Fruit fly (Drosophila melanogaster) whole organism, embryonic: ENCODE data around the gene ph-d.

ENCODE experiments used
- Ada2b ChIP-seq: fragments of 200-800 bp; sonication (Bioruptor generic); IDR thresholded peaks from 2 replicates; pipeline ENCODE4 v1.3.6; 2022; ENCODE audit warnings: missing biosample characterization, missing genetic modification characterization
- Aef1 ChIP-seq: fragments of 200-800 bp; sonication (Bioruptor generic); IDR thresholded peaks from 3 replicates; pipeline ENCODE4 v1.3.6; 2022; ENCODE audit warnings: missing biosample characterization, missing genetic modification characterization
- Asciz ChIP-seq: fragments of 200-800 bp; sonication (Bioruptor generic); optimal IDR thresholded peaks from 2 replicates; lab custom pipeline; 2017; ENCODE audit warnings: missing biosample characterization, mild to moderate bottlenecking, missing genetic modification characterization, missing genetic modification reagents
- Atf-2 ChIP-seq: fragments of 200-800 bp; sonication (Bioruptor generic); optimal IDR thresholded peaks from 2 replicates; lab custom pipeline; 2016; ENCODE audit warnings: missing biosample characterization, missing genetic modification characterization
- C15 ChIP-seq: fragments of 200-800 bp; sonication (Bioruptor generic); IDR thresholded peaks from 3 replicates; pipeline ENCODE4 v1.3.6; 2022; ENCODE audit warnings: missing biosample characterization, missing genetic modification characterization
- CG11695 ChIP-seq: fragments of 200-800 bp; sonication (Bioruptor generic); IDR thresholded peaks from 3 replicates; pipeline ENCODE4 v1.3.6; 2022; ENCODE audit warnings: missing biosample characterization, missing genetic modification characterization
- CG11723 ChIP-seq: fragments of 200-800 bp; sonication (Bioruptor generic); optimal IDR thresholded peaks from 2 replicates; lab custom pipeline; 2017; ENCODE audit warnings: missing biosample characterization, mild to moderate bottlenecking, missing genetic modification characterization
- CG13424 ChIP-seq: fragments of 200-800 bp; sonication (Bioruptor generic); optimal IDR thresholded peaks from 2 replicates; lab custom pipeline; 2019; ENCODE audit warnings: missing biosample characterization, mild to moderate bottlenecking, missing genetic modification characterization, moderate library complexity
- CG13775 ChIP-seq: fragments of 200-800 bp; sonication (Bioruptor generic); optimal IDR thresholded peaks from 3 replicates; lab custom pipeline; 2017; ENCODE audit warnings: missing biosample characterization, mild to moderate bottlenecking, missing genetic modification characterization
- CG14441 ChIP-seq: fragments of 200-800 bp; sonication (Bioruptor generic); IDR thresholded peaks from 2 replicates; pipeline ENCODE4 v1.3.6; 2022; ENCODE audit warnings: missing biosample characterization, missing genetic modification characterization
- CG15479 ChIP-seq: fragments of 200-800 bp; sonication (Bioruptor generic); optimal IDR thresholded peaks from 3 replicates; lab custom pipeline; 2019; ENCODE audit warnings: missing biosample characterization, mild to moderate bottlenecking, missing genetic modification characterization, moderate library complexity
- CG15601 ChIP-seq: fragments of 200-800 bp; sonication (Bioruptor generic); optimal IDR thresholded peaks from 3 replicates; lab custom pipeline; 2019; ENCODE audit warnings: missing biosample characterization, mild to moderate bottlenecking, missing genetic modification characterization, moderate library complexity
- CG17328 ChIP-seq: fragments of 200-800 bp; sonication (Bioruptor generic); IDR thresholded peaks from 2 replicates; pipeline ENCODE4 v1.3.6; 2022; ENCODE audit warnings: missing biosample characterization, missing genetic modification characterization
- CG17359 ChIP-seq: fragments of 200-800 bp; sonication (Bioruptor generic); optimal IDR thresholded peaks from 3 replicates; lab custom pipeline; 2018; ENCODE audit warnings: missing biosample characterization, mild to moderate bottlenecking, missing genetic modification characterization, moderate library complexity
- CG17361 ChIP-seq: fragments of 200-800 bp; sonication (Bioruptor generic); IDR thresholded peaks from 3 replicates; pipeline ENCODE4 v1.3.6; 2022; ENCODE audit warnings: missing biosample characterization, missing genetic modification characterization
- CG17568 ChIP-seq: fragments of 200-800 bp; sonication (Bioruptor generic); optimal IDR thresholded peaks from 2 replicates; lab custom pipeline; 2018; ENCODE audit warnings: missing biosample characterization, mild to moderate bottlenecking, missing genetic modification characterization, moderate library complexity
- CG18011 ChIP-seq: fragments of 200-800 bp; sonication (Bioruptor generic); optimal IDR thresholded peaks from 2 replicates; lab custom pipeline; 2017; ENCODE audit warnings: missing biosample characterization, missing genetic modification characterization, mild to moderate bottlenecking, moderate library complexity, missing genotype
- CG1832 ChIP-seq: fragments of 200-800 bp; sonication (Bioruptor generic); optimal IDR thresholded peaks from 2 replicates; lab custom pipeline; 2017; ENCODE audit warnings: missing biosample characterization, mild to moderate bottlenecking, missing genetic modification characterization, inconsistent platforms
- CG2889 ChIP-seq: fragments of 200-800 bp; sonication (Bioruptor generic); IDR thresholded peaks from 3 replicates; pipeline ENCODE4 v1.3.6; 2022; ENCODE audit warnings: missing biosample characterization, missing genetic modification characterization
- CG31388 ChIP-seq: fragments of 200-800 bp; sonication (Bioruptor generic); optimal IDR thresholded peaks from 2 replicates; lab custom pipeline; 2016; ENCODE audit warnings: missing biosample characterization, missing genetic modification characterization
- CG33213 ChIP-seq: fragments of 200-800 bp; sonication (Bioruptor generic); optimal IDR thresholded peaks from 3 replicates; lab custom pipeline; 2016; ENCODE audit warnings: missing biosample characterization, missing genetic modification characterization
- CG4360 ChIP-seq: fragments of 200-800 bp; sonication (Bioruptor generic); IDR thresholded peaks from 2 replicates; pipeline ENCODE4 v1.3.6; 2022; ENCODE audit warnings: missing biosample characterization, missing genetic modification characterization
- CG4617 ChIP-seq: fragments of 200-800 bp; sonication (Bioruptor generic); optimal IDR thresholded peaks from 3 replicates; lab custom pipeline; 2016; ENCODE audit warnings: missing biosample characterization, missing genetic modification characterization, borderline replicate concordance
- CG5245 ChIP-seq: fragments of 200-800 bp; sonication (Bioruptor generic); optimal IDR thresholded peaks from 3 replicates; lab custom pipeline; 2016; ENCODE audit warnings: missing biosample characterization, missing genetic modification characterization
- CG6175 ChIP-seq: fragments of 200-800 bp; sonication (Bioruptor generic); IDR thresholded peaks from 3 replicates; pipeline ENCODE4 v1.3.6; 2022; ENCODE audit warnings: missing biosample characterization, missing genetic modification characterization
- CG7745 ChIP-seq: fragments of 200-800 bp; sonication (Bioruptor generic); optimal IDR thresholded peaks from 2 replicates; lab custom pipeline; 2018; ENCODE audit warnings: missing biosample characterization, mild to moderate bottlenecking, missing genetic modification characterization, moderate library complexity
- CoRest ChIP-seq: fragments of 200-800 bp; sonication (Bioruptor generic); optimal IDR thresholded peaks from 3 replicates; lab custom pipeline; 2018; ENCODE audit warnings: missing biosample characterization, mild to moderate bottlenecking, missing genetic modification characterization, moderate library complexity
- Deaf1 ChIP-seq: fragments of 200-800 bp; optimal IDR thresholded peaks from 3 replicates; lab custom pipeline; 2019; ENCODE audit warnings: missing biosample characterization, mild to moderate bottlenecking, missing genetic modification characterization, moderate library complexity
- Dref ChIP-seq: fragments of 200-800 bp; sonication (Bioruptor generic); IDR thresholded peaks from 2 replicates; pipeline ENCODE4 v1.3.6; 2022; ENCODE audit warnings: missing biosample characterization, missing genetic modification characterization
- HLH4C ChIP-seq: fragments of 200-800 bp; sonication (Bioruptor generic); IDR thresholded peaks from 3 replicates; pipeline ENCODE4 v1.3.6; 2022; ENCODE audit warnings: missing biosample characterization, missing genetic modification characterization; ENCODE audit not compliant: partially characterized antibody
- Lhr ChIP-seq: fragments of 200-800 bp; sonication (Bioruptor generic); optimal IDR thresholded peaks from 3 replicates; lab custom pipeline; 2017; ENCODE audit warnings: mild to moderate bottlenecking, missing biosample characterization, missing genetic modification reagents, missing genetic modification characterization
- Stat92E ChIP-seq, 3 experiments: fragments of >200 bp in 2 of 3; fragments of 200-800 bp in 1 of 3; sonication (Bioruptor generic) in 1 of 3; optimal IDR thresholded peaks; 2 replicates each; lab custom pipeline; 2017 to 2019; ENCODE audit warnings: missing biosample characterization in 3 of 3, missing genetic modification characterization in 3 of 3, mild to moderate bottlenecking in 1 of 3, moderate library complexity in 1 of 3
- Taf1 ChIP-seq: fragments of 200-800 bp; sonication (Bioruptor generic); IDR thresholded peaks from 2 replicates; pipeline ENCODE4 v1.3.6; 2022; ENCODE audit warnings: missing biosample characterization, missing genetic modification characterization
- croc ChIP-seq: fragments of 200-800 bp; sonication (Bioruptor generic); conservative IDR thresholded peaks from 3 replicates; pipeline ENCODE4 v1.3.6; 2022; ENCODE audit warnings: missing biosample characterization, missing genetic modification characterization
- dysf ChIP-seq: fragments of 200-800 bp; sonication (Bioruptor generic); IDR thresholded peaks from 3 replicates; pipeline ENCODE4 v1.3.6; 2022; ENCODE audit warnings: missing biosample characterization, missing genetic modification characterization
- fd3F ChIP-seq: fragments of 200-800 bp; sonication (Bioruptor generic); optimal IDR thresholded peaks from 2 replicates; lab custom pipeline; 2018; ENCODE audit warnings: missing biosample characterization, mild to moderate bottlenecking, missing genetic modification characterization, moderate library complexity
- fd96Cb ChIP-seq: fragments of 200-800 bp; sonication (Bioruptor generic); optimal IDR thresholded peaks from 2 replicates; lab custom pipeline; 2018; ENCODE audit warnings: missing biosample characterization, mild to moderate bottlenecking, missing genetic modification characterization, moderate library complexity
- gcm2 ChIP-seq: fragments of 200-800 bp; sonication (Bioruptor generic); optimal IDR thresholded peaks from 2 replicates; lab custom pipeline; 2016; ENCODE audit warnings: missing biosample characterization, missing genetic modification characterization
- gem ChIP-seq: fragments of 200-800 bp; sonication (Bioruptor generic); optimal IDR thresholded peaks from 2 replicates; lab custom pipeline; 2019; ENCODE audit warnings: missing biosample characterization, mild to moderate bottlenecking, missing genetic modification characterization, moderate library complexity
- gsb ChIP-seq: fragments of 200-800 bp; sonication (Bioruptor generic); IDR thresholded peaks from 2 replicates; pipeline ENCODE4 v1.3.6; 2022; ENCODE audit warnings: missing biosample characterization, missing genetic modification characterization
- hb ChIP-seq: fragments of 200-800 bp; sonication (Bioruptor generic); IDR thresholded peaks from 3 replicates; pipeline ENCODE4 v1.3.6; 2022; ENCODE audit warnings: missing biosample characterization, missing genetic modification characterization; ENCODE audit not compliant: partially characterized antibody
- jing ChIP-seq: fragments of 200-800 bp; sonication (Bioruptor generic); optimal IDR thresholded peaks from 2 replicates; lab custom pipeline; 2018; ENCODE audit warnings: missing biosample characterization, mild to moderate bottlenecking, missing genetic modification characterization
- jumu ChIP-seq: fragments of 200-800 bp; sonication (Bioruptor generic); optimal IDR thresholded peaks from 3 replicates; lab custom pipeline; 2016; ENCODE audit warnings: missing biosample characterization, missing genetic modification characterization
- oc ChIP-seq: fragments of 200-800 bp; sonication (Bioruptor generic); optimal IDR thresholded peaks from 2 replicates; lab custom pipeline; 2018; ENCODE audit warnings: missing biosample characterization, mild to moderate bottlenecking, missing genetic modification characterization, moderate library complexity
- p53 ChIP-seq: fragments of 200-800 bp; sonication (Bioruptor generic); optimal IDR thresholded peaks from 2 replicates; lab custom pipeline; 2016; ENCODE audit warnings: missing biosample characterization, missing genetic modification characterization
- sima ChIP-seq: fragments of 200-800 bp; sonication (Bioruptor generic); optimal IDR thresholded peaks from 2 replicates; lab custom pipeline; 2016; ENCODE audit warnings: missing biosample characterization, missing genetic modification characterization
- sisA ChIP-seq: fragments of 200-800 bp; sonication (Bioruptor generic); IDR thresholded peaks from 2 replicates; pipeline ENCODE4 v1.3.6; 2022; ENCODE audit warnings: missing biosample characterization, missing genetic modification characterization
- tap ChIP-seq: fragments of 200-800 bp; optimal IDR thresholded peaks from 3 replicates; lab custom pipeline; 2019; ENCODE audit warnings: missing biosample characterization, mild to moderate bottlenecking, missing genetic modification characterization, moderate library complexity
- zfh2 ChIP-seq: fragments of 200-800 bp; sonication (Bioruptor generic); optimal IDR thresholded peaks from 2 replicates; lab custom pipeline; 2016; ENCODE audit warnings: missing biosample characterization, missing genetic modification characterization

Gene ph-d

dm6 chrX:2137587-2138341 lies 14.7 kb upstream of the ph-d start (continued):
- TF ChIP-seq CG5245 (GFP tag; lab: Kevin White, UChicago), result peak; percentile 97
- TF ChIP-seq HLH4C, result peak; percentile 69; the same call in 2 of the 3 replicates
- peak; percentile 99 for TF ChIP-seq Asciz (GFP tag; lab: Kevin White, UChicago)
- peak; percentile 98 for TF ChIP-seq CG13775 (GFP tag; lab: Kevin White, UChicago)
- peak; percentile 94 for TF ChIP-seq CG18011
- peak; percentile 93 for TF ChIP-seq CG7745 (tag; lab: Kevin White, UChicago)
- peak; percentile 92 for TF ChIP-seq CG15479 (GFP tag; lab: Kevin White, UChicago)
- peak; percentile 93 for TF ChIP-seq gcm2
- TF ChIP-seq p53 (GFP tag; lab: Kevin White, UChicago), result peak; percentile 73
- peak; percentile 99 for TF ChIP-seq croc (GFP tag; lab: Robert Waterston, UW)
- peak; percentile 92 for TF ChIP-seq jumu (GFP tag; lab: Kevin White, UChicago)
- TF ChIP-seq fd96Cb, result peak; percentile 99
- peak; percentile 98 for TF ChIP-seq CG14441 (GFP tag; lab: Robert Waterston, UW)
- peak; percentile 100 for TF ChIP-seq gem (tag; lab: Kevin White, UChicago)
- TF ChIP-seq Stat92E (GFP tag; optimal IDR thresholded peaks at IDR 0.05; lab: Kevin White, UChicago), result peak in 1 of 3 experiments; percentile 98
- TF ChIP-seq CG2889 (GFP tag; lab: Robert Waterston, UW), result peak; percentile 98
- TF ChIP-seq CG11695 (GFP tag; lab: Robert Waterston, UW), result peak; percentile 100
- TF ChIP-seq oc (tag; lab: Kevin White, UChicago), result peak; percentile 99
- TF ChIP-seq Atf-2 (GFP tag; lab: Kevin White, UChicago), result peak; percentile 85
- peak; percentile 100 for TF ChIP-seq CoRest
- peak; percentile 96 for TF ChIP-seq Lhr
- TF ChIP-seq CG17361 (GFP tag; lab: Robert Waterston, UW), result peak; percentile 96
- peak; percentile 96 for TF ChIP-seq CG6175
- peak; percentile 94 for TF ChIP-seq zfh2 (GFP tag; lab: Kevin White, UChicago)
- TF ChIP-seq tap (tag; lab: Kevin White, UChicago), result peak; percentile 99
- peak; percentile 89 for TF ChIP-seq CG33213 (GFP tag; lab: Kevin White, UChicago)
- TF ChIP-seq Ada2b (GFP tag; lab: Robert Waterston, UW), result peak; percentile 99
- TF ChIP-seq fd3F, result peak; percentile 99
- peak; percentile 79 for TF ChIP-seq hb
- peak; percentile 99 for TF ChIP-seq CG17568
- peak; percentile 99 for TF ChIP-seq sisA (GFP tag; lab: Robert Waterston, UW)
- TF ChIP-seq Aef1 (GFP tag; lab: Robert Waterston, UW), result peak; percentile 98
- peak; percentile 98 for TF ChIP-seq CG17328 (GFP tag; lab: Robert Waterston, UW)
- TF ChIP-seq Taf1 (GFP tag; lab: Robert Waterston, UW), result peak; percentile 99
- peak; percentile 99 for TF ChIP-seq CG15601 (tag; lab: Kevin White, UChicago)
- peak; percentile 100 for TF ChIP-seq CG13424 (tag; lab: Kevin White, UChicago)
- peak; percentile 91 for TF ChIP-seq CG4360 (GFP tag; lab: Robert Waterston, UW)
- TF ChIP-seq CG11723, result peak; percentile 99
- peak; percentile 99 for TF ChIP-seq dysf
- peak; percentile 42 for TF ChIP-seq Dref (GFP tag; lab: Robert Waterston, UW)
- peak; percentile 97 for TF ChIP-seq CG31388 (GFP tag; lab: Kevin White, UChicago)
- peak; percentile 97 for TF ChIP-seq C15
- peak; percentile 98 for TF ChIP-seq gsb (GFP tag; lab: Robert Waterston, UW)
- TF ChIP-seq CG4617, result peak; percentile 94
- TF ChIP-seq jing (GFP tag; lab: Kevin White, UChicago), result peak; percentile 98
- TF ChIP-seq CG17359 (tag; lab: Kevin White, UChicago), result peak; percentile 99
- peak; percentile 87 for TF ChIP-seq Deaf1 (tag; lab: Kevin White, UChicago)
- TF ChIP-seq sima (GFP tag; lab: Kevin White, UChicago), result peak; percentile 89
- no peak for TF ChIP-seq CG1832 (GFP tag; lab: Kevin White, UChicago)
